Worm (Caenorhabditis elegans): Measurements from ENCODE around the gene D1005.6.

DNA sequence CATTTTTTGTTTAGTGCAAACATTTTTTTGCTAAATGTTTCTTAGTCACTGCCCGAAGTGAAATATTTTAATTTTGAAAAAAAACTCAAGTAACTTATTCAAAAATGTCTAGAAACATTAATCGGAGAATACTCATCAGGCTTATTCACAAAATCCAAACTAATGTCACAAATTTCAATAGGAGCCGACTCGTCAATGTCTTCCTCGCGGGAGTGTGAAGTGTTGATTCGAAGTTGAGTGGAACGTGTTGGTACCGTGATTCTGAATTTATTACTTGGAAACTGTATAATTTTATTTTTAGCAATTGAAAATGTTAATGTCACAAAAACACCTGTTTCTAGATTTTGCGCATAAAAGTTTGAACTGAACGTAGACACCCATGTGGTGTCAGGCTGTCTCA, 25.0 kb upstream of the D1005.6 start:
- TF ChIP-seq ets-7 (tag; optimal IDR thresholded peaks at IDR 0.05), result no peak
- TF ChIP-seq hmg-4 (GFP tag; optimal IDR thresholded peaks at IDR 0.05), result no peak
- no peak for TF ChIP-seq aly-1 (tag; optimal IDR thresholded peaks at IDR 0.05)
- TF ChIP-seq tbx-11 (GFP tag; IDR thresholded peaks at IDR 0.05), result no peak
- no peak for TF ChIP-seq ceh-36 (tag; optimal IDR thresholded peaks at IDR 0.05)
- no peak for TF ChIP-seq tbx-37 (GFP tag; conservative IDR thresholded peaks at IDR 0.05)
- TF ChIP-seq ama-1 (optimal IDR thresholded peaks at IDR 0.05), result no peak
- TF ChIP-seq hnd-1 (tag; optimal IDR thresholded peaks at IDR 0.05), result no peak
- no peak for TF ChIP-seq pes-1 (GFP tag; IDR thresholded peaks at IDR 0.05)

All from whole organism, early embryonic.